Worm (Caenorhabditis elegans) whole organism, L4 larva: Measurements from ENCODE around the gene srt-65.
A peak's percentile ranks its signal among the peaks of the same experiment; 100 is the strongest.

Experiments
- F10B5.3 ChIP-seq: sonication (generic microtip); optimal IDR thresholded peaks from 2 replicates; lab custom pipeline; 2016; ENCODE audit warnings: mild to moderate bottlenecking, missing genetic modification characterization, missing compliant biosample characterization
- F37D6.2 ChIP-seq: sonication (generic microtip); optimal IDR thresholded peaks from 2 replicates; lab custom pipeline; 2016; ENCODE audit warnings: mild to moderate bottlenecking, missing genetic modification characterization, missing compliant biosample characterization
- Y48G9A.11 ChIP-seq: fragments of 200-800 bp; sonication (Bioruptor generic); IDR thresholded peaks from 2 replicates; pipeline ENCODE4 v1.3.6; 2022; ENCODE audit warnings: missing genetic modification reagents, missing genetic modification characterization, missing compliant biosample characterization
- ZK337.2 ChIP-seq: fragments of 200-800 bp; sonication (Bioruptor generic); IDR thresholded peaks from 2 replicates; pipeline ENCODE4 v1.3.6; 2022; ENCODE audit warnings: missing genetic modification reagents, missing genetic modification characterization, missing compliant biosample characterization
- aly-2 ChIP-seq: sonication (generic microtip); optimal IDR thresholded peaks from 2 replicates; lab custom pipeline; 2018; ENCODE audit warnings: missing biosample characterization, missing genetic modification characterization
- ceh-20 ChIP-seq: fragments of 200-800 bp; sonication (Bioruptor generic); IDR thresholded peaks from 2 replicates; pipeline ENCODE4 v1.3.6; 2022; ENCODE audit warnings: missing genetic modification reagents, missing genetic modification characterization, missing compliant biosample characterization
- ceh-32 ChIP-seq: sonication (generic microtip); optimal IDR thresholded peaks from 2 replicates; lab custom pipeline; 2016; ENCODE audit warnings: mild to moderate bottlenecking, missing genetic modification characterization, missing compliant biosample characterization; ENCODE audit not compliant: poor library complexity
- ceh-62 ChIP-seq: sonication (generic microtip); optimal IDR thresholded peaks from 2 replicates; lab custom pipeline; 2017; ENCODE audit warnings: missing biosample characterization, missing genetic modification characterization
- ces-1 ChIP-seq: fragments of 150-350 bp; sonication (generic microtip); optimal IDR thresholded peaks from 4 replicates; lab custom pipeline; 2014; ENCODE audit warnings: missing biosample characterization, missing genetic modification reagents, missing genetic modification characterization
- daf-12 ChIP-seq: fragments of 150-350 bp; optimal IDR thresholded peaks from 2 replicates; lab custom pipeline; 2014; ENCODE audit warnings: missing biosample characterization, missing genetic modification reagents, missing genetic modification characterization
- daf-16 ChIP-seq, 3 experiments: sonication (generic microtip); optimal IDR thresholded peaks; 2 replicates each; lab custom pipeline; 2016 to 2017; ENCODE audit warnings: missing genetic modification characterization in 3 of 3, missing genetic modification reagents in 3 of 3, mild to moderate bottlenecking in 2 of 3, missing compliant biosample characterization in 2 of 3, missing biosample characterization in 1 of 3, moderate library complexity in 1 of 3
- dmd-6 ChIP-seq: fragments of 200-800 bp; sonication (Bioruptor generic); IDR thresholded peaks from 2 replicates; pipeline ENCODE4 v1.3.6; 2022; ENCODE audit warnings: missing genetic modification reagents, missing genetic modification characterization, missing compliant biosample characterization
- duxl-1 ChIP-seq: sonication (generic microtip); optimal IDR thresholded peaks from 2 replicates; lab custom pipeline; 2016; ENCODE audit warnings: mild to moderate bottlenecking, missing genetic modification characterization, moderate library complexity, missing compliant biosample characterization; ENCODE audit not compliant: poor library complexity
- dve-1 ChIP-seq: sonication (generic microtip); optimal IDR thresholded peaks from 2 replicates; lab custom pipeline; 2017; ENCODE audit warnings: antibody characterized with exemption, mild to moderate bottlenecking, missing genetic modification characterization, missing compliant biosample characterization; ENCODE audit not compliant: insufficient read depth
- fkh-10 ChIP-seq: fragments of 150-350 bp; optimal IDR thresholded peaks from 2 replicates; lab custom pipeline; 2014; ENCODE audit warnings: missing biosample characterization, missing genetic modification reagents, missing genetic modification characterization
- gei-8 ChIP-seq: fragments of 200-800 bp; sonication (Bioruptor generic); optimal IDR thresholded peaks from 2 replicates; lab custom pipeline; 2018; ENCODE audit warnings: mild to moderate bottlenecking, missing genetic modification characterization, missing compliant biosample characterization
- hlh-11 ChIP-seq: fragments of 200-800 bp; sonication (Bioruptor generic); optimal IDR thresholded peaks from 2 replicates; lab custom pipeline; 2018; ENCODE audit warnings: mild to moderate bottlenecking, missing genetic modification characterization, missing compliant biosample characterization
- hmg-1.1 ChIP-seq: fragments of 200-800 bp; sonication (Bioruptor generic); IDR thresholded peaks from 2 replicates; pipeline ENCODE4 v1.3.6; 2022; ENCODE audit warnings: missing genetic modification reagents, missing genetic modification characterization, missing compliant biosample characterization
- jun-1 ChIP-seq: fragments of 150-350 bp; optimal IDR thresholded peaks from 2 replicates; lab custom pipeline; 2014; ENCODE audit warnings: missing biosample characterization, missing genetic modification reagents, missing genetic modification characterization
- lin-1 ChIP-seq: fragments of 200-800 bp; sonication (Bioruptor generic); IDR thresholded peaks from 2 replicates; pipeline ENCODE4 v1.3.6; 2022; ENCODE audit warnings: missing genetic modification reagents, missing genetic modification characterization, missing compliant biosample characterization
- lin-29 ChIP-seq: fragments of 200-800 bp; sonication (Bioruptor generic); IDR thresholded peaks from 2 replicates; pipeline ENCODE4 v1.3.6; 2022; ENCODE audit warnings: missing genetic modification reagents, missing genetic modification characterization, missing compliant biosample characterization
- madf-5 ChIP-seq, 2 experiments: fragments of 200-800 bp; sonication (Bioruptor generic); IDR thresholded peaks; 2 replicates each; pipeline ENCODE4 v1.3.6; 2022; ENCODE audit warnings: missing compliant biosample characterization in 2 of 2, missing genetic modification characterization in 2 of 2
- mdt-29 ChIP-seq: fragments of 200-800 bp; sonication (Bioruptor generic); IDR thresholded peaks from 2 replicates; pipeline ENCODE4 v1.3.6; 2022; ENCODE audit warnings: missing genetic modification reagents, missing genetic modification characterization, missing compliant biosample characterization
- mep-1 ChIP-seq: fragments of 150-350 bp; sonication (generic microtip); optimal IDR thresholded peaks from 3 replicates; lab custom pipeline; 2014; ENCODE audit warnings: missing biosample characterization, missing genetic modification characterization
- nhr-102 ChIP-seq: sonication (generic microtip); optimal IDR thresholded peaks from 2 replicates; lab custom pipeline; 2016; ENCODE audit warnings: mild to moderate bottlenecking, missing genetic modification characterization, moderate library complexity, missing compliant biosample characterization
- nhr-28 ChIP-seq: fragments of 150-350 bp; optimal IDR thresholded peaks from 2 replicates; lab custom pipeline; 2014; ENCODE audit warnings: missing biosample characterization, missing genetic modification characterization
- nhr-41 ChIP-seq: fragments of 200-800 bp; sonication (Bioruptor generic); IDR thresholded peaks from 2 replicates; pipeline ENCODE4 v1.3.6; 2022; ENCODE audit warnings: missing genetic modification reagents, missing genetic modification characterization, missing compliant biosample characterization
- nhr-42 ChIP-seq: fragments of 200-800 bp; sonication (Bioruptor generic); IDR thresholded peaks from 2 replicates; pipeline ENCODE4 v1.3.6; 2022; ENCODE audit warnings: missing genetic modification characterization, missing compliant biosample characterization
- nhr-48 ChIP-seq: sonication (generic microtip); optimal IDR thresholded peaks from 2 replicates; lab custom pipeline; 2016; ENCODE audit warnings: mild to moderate bottlenecking, missing genetic modification characterization, missing compliant biosample characterization
- nhr-6 ChIP-seq: fragments of 150-350 bp; optimal IDR thresholded peaks from 2 replicates; lab custom pipeline; 2014; ENCODE audit warnings: missing biosample characterization, missing genetic modification characterization
- nhr-77 ChIP-seq: fragments of 150-350 bp; optimal IDR thresholded peaks from 2 replicates; lab custom pipeline; 2014; ENCODE audit warnings: missing biosample characterization, missing genetic modification characterization
- php-3 ChIP-seq: fragments of 200-800 bp; sonication (Bioruptor generic); IDR thresholded peaks from 2 replicates; pipeline ENCODE4 v1.3.6; 2022; ENCODE audit warnings: missing genetic modification reagents, missing genetic modification characterization, missing compliant biosample characterization
- pqm-1 ChIP-seq: sonication (generic microtip); optimal IDR thresholded peaks from 2 replicates; lab custom pipeline; 2017; ENCODE audit warnings: missing biosample characterization, missing genetic modification characterization
- snpc-4 ChIP-seq: fragments of 150-350 bp; optimal IDR thresholded peaks from 2 replicates; lab custom pipeline; 2014; ENCODE audit warnings: missing biosample characterization, missing genetic modification characterization
- tra-1 ChIP-seq: fragments of 200-800 bp; sonication (Bioruptor generic); IDR thresholded peaks from 2 replicates; pipeline ENCODE4 v1.3.6; 2022; ENCODE audit warnings: missing genetic modification reagents, missing genetic modification characterization, missing compliant biosample characterization
- unc-39 ChIP-seq: sonication (generic microtip); optimal IDR thresholded peaks from 2 replicates; lab custom pipeline; 2017; ENCODE audit warnings: missing biosample characterization, missing genetic modification characterization
- unc-62 ChIP-seq, 3 experiments: fragments of 150-350 bp in 1 of 3; sonication (generic microtip); optimal IDR thresholded peaks in 2 of 3; peaks in 1 of 3; 1 replicate in 1 of 3; 2 replicates in 2 of 3; lab custom pipeline; 2014 to 2017; ENCODE audit warnings: missing biosample characterization in 3 of 3, missing genetic modification characterization in 3 of 3, missing genetic modification reagents in 3 of 3, missing genotype in 1 of 3
- ztf-7 ChIP-seq: fragments of 150-350 bp; optimal IDR thresholded peaks from 2 replicates; lab custom pipeline; 2014; ENCODE audit warnings: missing biosample characterization, missing genetic modification characterization

srt-65 gene

ce11 chrV:5194508-5194907 lies 21.8 kb upstream of the srt-65 start, which contains the start of gene abu-8:
abu-8 (minus strand) TSS chrV:5194608.
- TF ChIP-seq nhr-42 (GFP tag; lab: Robert Waterston, UW): no peak
- no peak for TF ChIP-seq nhr-41
- no peak for TF ChIP-seq ceh-32

- peak in 1 of 2 experiments; percentile 2 for TF ChIP-seq unc-62 (GFP tag; optimal IDR thresholded peaks at IDR 0.05 in 1 of 2; lab: Kevin White, UChicago)
- no peak for TF ChIP-seq unc-62 (tag; optimal IDR thresholded peaks at IDR 0.05; lab: Kevin White, UChicago)
- peak; percentile 89 for TF ChIP-seq nhr-28
- no peak for TF ChIP-seq Y48G9A.11 (GFP tag; lab: Robert Waterston, UW)
- TF ChIP-seq hmg-1.1 (GFP tag; lab: Robert Waterston, UW): no peak
- no peak for TF ChIP-seq ces-1 (GFP tag; lab: Kevin White, UChicago)
- TF ChIP-seq fkh-10 (GFP tag; lab: Kevin White, UChicago): no peak
- TF ChIP-seq snpc-4: no peak
- peak in 1 of 2 experiments; percentile 40 for TF ChIP-seq daf-16 (GFP tag; optimal IDR thresholded peaks at IDR 0.05; lab: Kevin White, UChicago)
- peak; percentile 89 for TF ChIP-seq daf-16 (tag; optimal IDR thresholded peaks at IDR 0.05; lab: Kevin White, UChicago)
- no peak for TF ChIP-seq ceh-62
- TF ChIP-seq hlh-11 (tag; lab: Kevin White, UChicago): peak; percentile 77
- peak; percentile 59; the same call in 1 of the 2 replicates for TF ChIP-seq tra-1 (GFP tag; lab: Robert Waterston, UW)
- TF ChIP-seq nhr-102 (tag; lab: Kevin White, UChicago): peak; percentile 58
- TF ChIP-seq daf-12: no peak
- TF ChIP-seq nhr-77: peak; percentile 86
- TF ChIP-seq ztf-7 (tag; lab: Kevin White, UChicago): no peak
- TF ChIP-seq gei-8 (GFP tag; lab: Kevin White, UChicago): no peak
- peak; percentile 78 for TF ChIP-seq pqm-1 (tag; lab: Kevin White, UChicago)
- 0 out of 2 replicates have a peak, but pooled peaks have one; percentile 26 for TF ChIP-seq lin-1 (GFP tag; lab: Robert Waterston, UW)
- TF ChIP-seq dve-1: peak; percentile 93
- TF ChIP-seq nhr-48 (tag; lab: Kevin White, UChicago): peak; percentile 81
- no peak for TF ChIP-seq unc-39
- TF ChIP-seq lin-29: no peak
- TF ChIP-seq nhr-6: no peak
- TF ChIP-seq ZK337.2 (GFP tag; lab: Robert Waterston, UW): no peak
- TF ChIP-seq ceh-20 (GFP tag; lab: Robert Waterston, UW): 0 out of 2 replicates have a peak, but pooled peaks have one; percentile 20
- TF ChIP-seq madf-5 (GFP tag; IDR thresholded peaks at IDR 0.05; lab: Robert Waterston, UW): no peak
- TF ChIP-seq mep-1 (tag; lab: Kevin White, UChicago): no peak
- TF ChIP-seq dmd-6: peak; percentile 92
- TF ChIP-seq duxl-1: no peak
- TF ChIP-seq aly-2 (tag; lab: Kevin White, UChicago): no peak
- TF ChIP-seq mdt-29: no peak
- TF ChIP-seq php-3 (GFP tag; lab: Robert Waterston, UW): peak; percentile 90
Measured at ce11 chrV:5192501-5192900, 19.8 kb upstream of the srt-65 start, which contains the start of gene C03A7.13. C03A7.13 (minus strand) TSS chrV:5192543.

- TF ChIP-seq F10B5.3 (no peak), mep-1 (tag; lab: Kevin White, UChicago) (no peak), jun-1 (tag; lab: Kevin White, UChicago) (no peak), F37D6.2 (tag; lab: Kevin White, UChicago) (no peak)
Measured at ce11 chrV:5181612-5182011, 8.9 kb upstream of the srt-65 start, which contains the start of gene C03A7.2. C03A7.2 (plus strand) TSS chrV:5181912.
